Fruit fly (Drosophila melanogaster) whole organism, embryonic: ENCODE data around the gene CG9674.
A peak's percentile ranks its signal among the peaks of the same experiment; 100 is the strongest.

Source experiments
- Abd-B ChIP-seq: fragments of 200-800 bp; sonication (Bioruptor generic); optimal IDR thresholded peaks from 2 replicates; lab custom pipeline; 2018; ENCODE audit warnings: missing biosample characterization, mild to moderate bottlenecking, missing genetic modification characterization, moderate library complexity
- Bteb2 ChIP-seq: fragments of 200-800 bp; sonication (Bioruptor generic); optimal IDR thresholded peaks from 2 replicates; lab custom pipeline; 2016; ENCODE audit warnings: missing biosample characterization, missing genetic modification characterization
- CG10462 ChIP-seq: fragments of 200-800 bp; sonication (Bioruptor generic); optimal IDR thresholded peaks from 2 replicates; lab custom pipeline; 2016; ENCODE audit warnings: missing biosample characterization, missing genetic modification characterization
- CG11723 ChIP-seq: fragments of 200-800 bp; sonication (Bioruptor generic); optimal IDR thresholded peaks from 2 replicates; lab custom pipeline; 2017; ENCODE audit warnings: missing biosample characterization, mild to moderate bottlenecking, missing genetic modification characterization
- CG1529 ChIP-seq: fragments of 200-800 bp; sonication (Bioruptor generic); optimal IDR thresholded peaks from 3 replicates; lab custom pipeline; 2018; ENCODE audit warnings: missing biosample characterization, missing genetic modification characterization
- CG16815 ChIP-seq: fragments of 200-800 bp; sonication (Bioruptor generic); optimal IDR thresholded peaks from 3 replicates; lab custom pipeline; 2017; ENCODE audit warnings: missing biosample characterization, mild to moderate bottlenecking, missing genetic modification characterization
- CG16863 ChIP-seq: fragments of 200-800 bp; sonication (Bioruptor generic); optimal IDR thresholded peaks from 3 replicates; lab custom pipeline; 2016; ENCODE audit warnings: missing biosample characterization, missing genetic modification characterization
- CG17361 ChIP-seq: fragments of 200-800 bp; sonication (Bioruptor generic); IDR thresholded peaks from 3 replicates; pipeline ENCODE4 v1.3.6; 2022; ENCODE audit warnings: missing biosample characterization, missing genetic modification characterization
- CG17612 ChIP-seq: fragments of 200-800 bp; sonication (Bioruptor generic); IDR thresholded peaks from 2 replicates; pipeline ENCODE4 v1.3.6; 2022; ENCODE audit warnings: missing biosample characterization, missing genetic modification characterization
- CG33213 ChIP-seq: fragments of 200-800 bp; sonication (Bioruptor generic); optimal IDR thresholded peaks from 3 replicates; lab custom pipeline; 2016; ENCODE audit warnings: missing biosample characterization, missing genetic modification characterization
- CG34224 ChIP-seq: fragments of 200-800 bp; sonication (Bioruptor generic); IDR thresholded peaks from 3 replicates; pipeline ENCODE4 v1.3.6; 2022; ENCODE audit warnings: missing biosample characterization, missing genetic modification characterization; ENCODE audit not compliant: partially characterized antibody
- CG4707 ChIP-seq: fragments of 200-800 bp; sonication (Bioruptor generic); optimal IDR thresholded peaks from 2 replicates; lab custom pipeline; 2018; ENCODE audit warnings: missing biosample characterization, mild to moderate bottlenecking, missing genetic modification characterization, moderate library complexity
- CG4730 ChIP-seq: fragments of 200-800 bp; sonication (Bioruptor generic); IDR thresholded peaks from 2 replicates; pipeline ENCODE4 v1.3.6; 2022; ENCODE audit warnings: missing biosample characterization, missing genetic modification characterization
- CG6254 ChIP-seq: fragments of 200-800 bp; sonication (Bioruptor generic); optimal IDR thresholded peaks from 3 replicates; lab custom pipeline; 2017; ENCODE audit warnings: mild to moderate bottlenecking, missing biosample characterization, missing genetic modification reagents, missing genetic modification characterization
- CG6765 ChIP-seq: fragments of 200-800 bp; sonication (Bioruptor generic); optimal IDR thresholded peaks from 3 replicates; lab custom pipeline; 2017; ENCODE audit warnings: missing biosample characterization, mild to moderate bottlenecking, missing genetic modification characterization
- CG6813 ChIP-seq: fragments of 200-800 bp; sonication (Bioruptor generic); optimal IDR thresholded peaks from 2 replicates; lab custom pipeline; 2017; ENCODE audit warnings: missing biosample characterization, missing genetic modification characterization, mild to moderate bottlenecking, moderate library complexity, missing genetic modification reagents
- CG7963 ChIP-seq: fragments of 200-800 bp; sonication (Bioruptor generic); IDR thresholded peaks from 3 replicates; pipeline ENCODE4 v1.3.6; 2022; ENCODE audit warnings: missing biosample characterization, missing genetic modification characterization; ENCODE audit not compliant: partially characterized antibody
- CTCF ChIP-seq: fragments of 200-800 bp; sonication (Bioruptor generic); optimal IDR thresholded peaks from 2 replicates; lab custom pipeline; 2017; ENCODE audit warnings: missing biosample characterization, mild to moderate bottlenecking, missing genetic modification characterization, moderate library complexity
- Dip3 ChIP-seq: fragments of 200-800 bp; sonication (Bioruptor generic); optimal IDR thresholded peaks from 3 replicates; lab custom pipeline; 2016; ENCODE audit warnings: missing biosample characterization, missing genetic modification characterization
- Gug ChIP-seq: fragments of 200-800 bp; sonication (Bioruptor generic); IDR thresholded peaks from 4 replicates; pipeline ENCODE4 v1.3.6; 2022; ENCODE audit warnings: missing biosample characterization, missing genetic modification characterization
- HHEX ChIP-seq: fragments of 200-800 bp; sonication (Bioruptor generic); optimal IDR thresholded peaks from 3 replicates; lab custom pipeline; 2017; ENCODE audit warnings: missing biosample characterization, mild to moderate bottlenecking, missing genetic modification characterization, missing genetic modification reagents
- Hmr ChIP-seq: fragments of 200-800 bp; sonication (Bioruptor generic); optimal IDR thresholded peaks from 3 replicates; lab custom pipeline; 2017; ENCODE audit warnings: mild to moderate bottlenecking, missing biosample characterization, missing genetic modification reagents, missing genetic modification characterization
- Hsf ChIP-seq: fragments of 200-800 bp; sonication (Bioruptor generic); optimal IDR thresholded peaks from 3 replicates; lab custom pipeline; 2016; ENCODE audit warnings: missing biosample characterization, missing genetic modification characterization
- Kr ChIP-seq: fragments of 200-800 bp; sonication (Bioruptor generic); optimal IDR thresholded peaks from 2 replicates; lab custom pipeline; 2017; ENCODE audit warnings: missing biosample characterization, mild to moderate bottlenecking, missing genetic modification characterization
- Lhr ChIP-seq: fragments of 200-800 bp; sonication (Bioruptor generic); optimal IDR thresholded peaks from 3 replicates; lab custom pipeline; 2017; ENCODE audit warnings: mild to moderate bottlenecking, missing biosample characterization, missing genetic modification reagents, missing genetic modification characterization
- MTF-1 ChIP-seq: fragments of 200-800 bp; sonication (Bioruptor generic); optimal IDR thresholded peaks from 2 replicates; lab custom pipeline; 2018; ENCODE audit warnings: missing biosample characterization, mild to moderate bottlenecking, missing genetic modification characterization, borderline replicate concordance
- Meics ChIP-seq: fragments of 200-800 bp; sonication (Bioruptor generic); optimal IDR thresholded peaks from 2 replicates; lab custom pipeline; 2017; ENCODE audit warnings: missing biosample characterization, mild to moderate bottlenecking, missing genetic modification characterization
- Usf ChIP-seq: fragments of 200-800 bp; sonication (Bioruptor generic); optimal IDR thresholded peaks from 2 replicates; lab custom pipeline; 2017; ENCODE audit warnings: missing genotype, missing biosample characterization, missing genetic modification characterization
- YL-1 ChIP-seq: fragments of 200-800 bp; sonication (Bioruptor generic); optimal IDR thresholded peaks from 3 replicates; lab custom pipeline; 2017; ENCODE audit warnings: missing biosample characterization, mild to moderate bottlenecking, missing genetic modification characterization
- bowl ChIP-seq: fragments of 200-800 bp; sonication (Bioruptor generic); IDR thresholded peaks from 2 replicates; pipeline ENCODE4 v1.3.6; 2022; ENCODE audit warnings: missing biosample characterization, missing genetic modification characterization
- cas ChIP-seq: fragments of 200-800 bp; sonication (Bioruptor generic); IDR thresholded peaks from 2 replicates; pipeline ENCODE4 v1.3.6; 2022; ENCODE audit warnings: missing biosample characterization, missing genetic modification characterization
- cato ChIP-seq: fragments of 200-800 bp; sonication (Bioruptor generic); optimal IDR thresholded peaks from 2 replicates; lab custom pipeline; 2016; ENCODE audit warnings: missing biosample characterization, missing genetic modification characterization, borderline replicate concordance
- caup ChIP-seq: fragments of 200-800 bp; sonication (Bioruptor generic); optimal IDR thresholded peaks from 3 replicates; lab custom pipeline; 2017; ENCODE audit warnings: missing biosample characterization, mild to moderate bottlenecking, missing genetic modification characterization, moderate library complexity; ENCODE audit not compliant: severe bottlenecking
- ems ChIP-seq: fragments of 200-800 bp; sonication (Bioruptor generic); optimal IDR thresholded peaks from 3 replicates; lab custom pipeline; 2016; ENCODE audit warnings: missing biosample characterization, missing genetic modification characterization
- fd3F ChIP-seq: fragments of 200-800 bp; sonication (Bioruptor generic); optimal IDR thresholded peaks from 2 replicates; lab custom pipeline; 2018; ENCODE audit warnings: missing biosample characterization, mild to moderate bottlenecking, missing genetic modification characterization, moderate library complexity
- hbn ChIP-seq: fragments of 200-800 bp; sonication (Bioruptor generic); IDR thresholded peaks from 2 replicates; pipeline ENCODE4 v1.3.6; 2022; ENCODE audit warnings: missing biosample characterization, missing genetic modification characterization; ENCODE audit not compliant: partially characterized antibody
- jigr1 ChIP-seq: fragments of 200-800 bp; sonication (Bioruptor generic); IDR thresholded peaks from 3 replicates; pipeline ENCODE4 v1.3.6; 2022; ENCODE audit warnings: missing biosample characterization, missing genetic modification characterization
- nau ChIP-seq: fragments of 200-800 bp; sonication (Bioruptor generic); optimal IDR thresholded peaks from 3 replicates; lab custom pipeline; 2017; ENCODE audit warnings: missing biosample characterization, mild to moderate bottlenecking, missing genetic modification characterization, missing genetic modification reagents
- pfk ChIP-seq: fragments of 200-800 bp; sonication (Bioruptor generic); optimal IDR thresholded peaks from 2 replicates; lab custom pipeline; 2018; ENCODE audit warnings: missing biosample characterization, mild to moderate bottlenecking, missing genetic modification characterization, moderate library complexity
- pho ChIP-seq: fragments of 200-800 bp; sonication (Bioruptor generic); optimal IDR thresholded peaks from 2 replicates; lab custom pipeline; 2016; ENCODE audit warnings: missing biosample characterization, missing genetic modification characterization
- prd ChIP-seq, 3 experiments: fragments of >200 bp in 2 of 3; fragments of 200-800 bp in 1 of 3; sonication (Bioruptor generic) in 1 of 3; optimal IDR thresholded peaks in 2 of 3; IDR thresholded peaks in 1 of 3; 2 replicates in 2 of 3; 3 replicates in 1 of 3; pipeline versions ENCODE4 v1.3.6 to Lab custom; 2017 to 2022; ENCODE audit warnings: missing biosample characterization in 1 of 3, missing genetic modification characterization in 1 of 3
- pum ChIP-seq: fragments of 200-800 bp; sonication (Bioruptor generic); optimal IDR thresholded peaks from 2 replicates; lab custom pipeline; 2016; ENCODE audit warnings: missing biosample characterization, missing genetic modification characterization
- sc ChIP-seq, 3 experiments: fragments of >200 bp in 2 of 3; fragments of 200-800 bp in 1 of 3; sonication (Bioruptor generic) in 1 of 3; optimal IDR thresholded peaks; 2 replicates in 2 of 3; 3 replicates in 1 of 3; lab custom pipeline; 2017; ENCODE audit warnings: mild to moderate bottlenecking in 1 of 3, missing biosample characterization in 1 of 3, missing genetic modification characterization in 1 of 3, missing genetic modification reagents in 1 of 3
- sd ChIP-seq: fragments of 200-800 bp; sonication (Bioruptor generic); optimal IDR thresholded peaks from 3 replicates; lab custom pipeline; 2018; ENCODE audit warnings: missing biosample characterization, mild to moderate bottlenecking, missing genetic modification characterization, moderate library complexity
- stc ChIP-seq: fragments of 200-800 bp; sonication (Bioruptor generic); IDR thresholded peaks from 2 replicates; pipeline ENCODE4 v1.3.6; 2022; ENCODE audit warnings: missing biosample characterization, missing genetic modification characterization
- stwl ChIP-seq: fragments of 200-800 bp; sonication (Bioruptor generic); optimal IDR thresholded peaks from 3 replicates; lab custom pipeline; 2018; ENCODE audit warnings: missing biosample characterization, mild to moderate bottlenecking, missing genetic modification characterization, moderate library complexity
- trem ChIP-seq: fragments of 200-800 bp; optimal IDR thresholded peaks from 3 replicates; lab custom pipeline; 2019; ENCODE audit warnings: missing biosample characterization, mild to moderate bottlenecking, missing genetic modification characterization, moderate library complexity
- usp ChIP-seq: fragments of >200 bp; optimal IDR thresholded peaks from 2 replicates; lab custom pipeline; 2017; ENCODE audit warnings: missing biosample characterization, missing genetic modification characterization

CG9674 gene

DNA sequence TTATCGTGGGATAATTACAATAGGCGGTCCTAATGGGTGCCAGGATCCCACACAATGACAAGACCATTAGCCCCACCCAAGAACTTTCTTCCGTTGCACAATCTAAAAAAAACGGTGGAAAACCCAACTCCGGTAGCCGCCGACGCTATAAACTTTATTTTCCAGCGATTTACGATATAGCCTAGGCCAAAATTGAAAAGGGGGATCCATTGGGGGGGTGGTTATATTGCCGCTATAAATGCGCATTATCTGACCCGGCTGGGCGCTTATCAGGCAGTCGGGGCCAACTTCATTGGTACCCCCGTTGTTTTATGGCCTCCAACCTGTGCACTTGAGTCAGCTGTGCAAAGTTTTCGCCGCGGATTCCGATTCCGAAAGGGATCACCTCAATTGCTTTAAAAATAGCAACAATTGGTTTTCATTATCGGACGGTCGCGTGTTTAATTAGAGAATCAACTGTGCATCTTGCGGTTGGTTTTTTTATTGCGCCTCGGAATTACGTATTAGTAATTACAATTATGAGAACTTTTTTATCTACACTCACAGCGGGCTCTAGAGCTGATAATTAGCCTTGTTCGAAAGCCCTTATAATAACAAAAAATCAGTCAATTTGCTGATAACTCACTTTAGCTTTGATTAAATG, 3.7 kb downstream of the CG9674 start (continued):
- peak; percentile 68 for TF ChIP-seq MTF-1 (GFP tag; lab: Kevin White, UChicago)
- TF ChIP-seq CG7963 = no peak
- no peak for TF ChIP-seq CG10462 (GFP tag; lab: Kevin White, UChicago)
- TF ChIP-seq pho = no peak
- no peak for TF ChIP-seq pfk (GFP tag; lab: Kevin White, UChicago)
- TF ChIP-seq stwl (tag; lab: Kevin White, UChicago) = no peak
- peak; percentile 44 for TF ChIP-seq nau (GFP tag; lab: Kevin White, UChicago)
- TF ChIP-seq sd (tag; lab: Kevin White, UChicago) = peak; percentile 43
- no peak for TF ChIP-seq CG34224 (GFP tag; lab: Robert Waterston, UW)
- TF ChIP-seq fd3F (GFP tag; lab: Kevin White, UChicago) = peak; percentile 14
- peak; percentile 59 for TF ChIP-seq HHEX (GFP tag; lab: Kevin White, UChicago)
- TF ChIP-seq cato = no peak
- no peak for TF ChIP-seq CG33213
- no peak for TF ChIP-seq CG11723 (GFP tag; lab: Kevin White, UChicago)
- TF ChIP-seq Bteb2 = no peak
- no peak; the same call in 2 of the 3 replicates for TF ChIP-seq CG17361 (GFP tag; lab: Robert Waterston, UW)
- TF ChIP-seq jigr1 (GFP tag; lab: Robert Waterston, UW) = no peak
- TF ChIP-seq Hmr (GFP tag; lab: Kevin White, UChicago) = peak; percentile 61
- no peak for TF ChIP-seq Kr (GFP tag; lab: Kevin White, UChicago)
- no peak for TF ChIP-seq cas (GFP tag; lab: Robert Waterston, UW)
- TF ChIP-seq CG6813 = peak; percentile 45
- no peak for TF ChIP-seq CG16815
- TF ChIP-seq CG1529 (GFP tag; lab: Kevin White, UChicago) = peak; percentile 22
- TF ChIP-seq Hsf (GFP tag; lab: Kevin White, UChicago) = no peak
- TF ChIP-seq Usf (GFP tag; lab: Kevin White, UChicago) = no peak
- TF ChIP-seq CG16863 (GFP tag; lab: Kevin White, UChicago) = no peak
- TF ChIP-seq sc (optimal IDR thresholded peaks at IDR 0.05; lab: Kevin White, UChicago) = no peak
- no peak for TF ChIP-seq sc (GFP tag; optimal IDR thresholded peaks at IDR 0.05; lab: Kevin White, UChicago)
- no peak for TF ChIP-seq Abd-B (GFP tag; lab: Kevin White, UChicago)
- peak; percentile 65 for TF ChIP-seq caup (GFP tag; lab: Kevin White, UChicago)
- no peak for TF ChIP-seq CG4730 (GFP tag; lab: Robert Waterston, UW)
- no peak for TF ChIP-seq bowl (GFP tag; lab: Robert Waterston, UW)
- no peak for TF ChIP-seq hbn (GFP tag; lab: Robert Waterston, UW)
- peak; percentile 31; the same call in 1 of the 2 replicates for TF ChIP-seq stc (GFP tag; lab: Robert Waterston, UW)
- TF ChIP-seq ems (GFP tag; lab: Kevin White, UChicago) = peak; percentile 33
- TF ChIP-seq CTCF (GFP tag; lab: Kevin White, UChicago) = peak; percentile 57
- no peak for TF ChIP-seq Lhr (GFP tag; lab: Kevin White, UChicago)
- TF ChIP-seq CG6765 = peak; percentile 55
- no peak for TF ChIP-seq CG17612 (GFP tag; lab: Robert Waterston, UW)
- TF ChIP-seq Meics = peak; percentile 2
- no peak for TF ChIP-seq Gug (GFP tag; lab: Robert Waterston, UW)
- TF ChIP-seq pum = no peak
- TF ChIP-seq Dip3 (GFP tag; lab: Kevin White, UChicago) = no peak
- TF ChIP-seq trem (tag; lab: Kevin White, UChicago) = peak; percentile 5
- TF ChIP-seq CG6254 (GFP tag; lab: Kevin White, UChicago) = peak; percentile 66
- TF ChIP-seq CG4707 (GFP tag; lab: Kevin White, UChicago) = no peak
- no peak for TF ChIP-seq prd (optimal IDR thresholded peaks at IDR 0.05; lab: Kevin White, UChicago)
- TF ChIP-seq prd (GFP tag; IDR thresholded peaks at IDR 0.05; lab: Robert Waterston, UW) = no peak
- TF ChIP-seq usp = no peak
- TF ChIP-seq YL-1 (GFP tag; lab: Kevin White, UChicago) = no peak
